Fruit fly (Drosophila melanogaster) whole organism, adult: ENCODE measurements around the gene CG13833.

Source experiments
- CG12768 ChIP-seq: fragments of 200-800 bp; sonication (Bioruptor generic); optimal IDR thresholded peaks from 2 replicates; lab custom pipeline; 2017; ENCODE audit warnings: missing biosample characterization, missing genetic modification characterization, mild to moderate bottlenecking, moderate library complexity, missing genetic modification reagents
- CG14711 ChIP-seq: fragments of 200-800 bp; sonication (Bioruptor generic); optimal IDR thresholded peaks from 2 replicates; lab custom pipeline; 2018; ENCODE audit warnings: missing biosample characterization, mild to moderate bottlenecking, missing genetic modification characterization, moderate library complexity
- CG1620 ChIP-seq: fragments of 200-800 bp; sonication (Bioruptor generic); optimal IDR thresholded peaks from 2 replicates; lab custom pipeline; 2016; ENCODE audit warnings: missing biosample characterization, missing genetic modification characterization
- CG33017 ChIP-seq: fragments of 200-800 bp; sonication (Bioruptor generic); optimal IDR thresholded peaks from 2 replicates; lab custom pipeline; 2018; ENCODE audit warnings: missing biosample characterization, mild to moderate bottlenecking, missing genetic modification characterization, moderate library complexity
- CG5204 ChIP-seq: fragments of 200-800 bp; sonication (Bioruptor generic); optimal IDR thresholded peaks from 2 replicates; lab custom pipeline; 2016; ENCODE audit warnings: missing biosample characterization, missing genetic modification characterization
- CG7045 ChIP-seq: fragments of 200-800 bp; sonication (Bioruptor generic); optimal IDR thresholded peaks from 2 replicates; lab custom pipeline; 2017; ENCODE audit warnings: missing biosample characterization, mild to moderate bottlenecking, missing genetic modification characterization
- CG7101 ChIP-seq: fragments of 200-800 bp; sonication (Bioruptor generic); optimal IDR thresholded peaks from 2 replicates; lab custom pipeline; 2018; ENCODE audit warnings: missing biosample characterization, mild to moderate bottlenecking, missing genetic modification characterization, moderate library complexity
- Clk ChIP-seq: fragments of 200-800 bp; sonication (Bioruptor generic); optimal IDR thresholded peaks from 2 replicates; lab custom pipeline; 2017; ENCODE audit warnings: missing biosample characterization, missing genetic modification characterization
- Crg-1 ChIP-seq: fragments of 200-800 bp; sonication (Bioruptor generic); optimal IDR thresholded peaks from 2 replicates; lab custom pipeline; 2016; ENCODE audit warnings: missing biosample characterization, missing genetic modification characterization
- Mnt ChIP-seq: fragments of 200-800 bp; sonication (Bioruptor generic); optimal IDR thresholded peaks from 2 replicates; lab custom pipeline; 2016; ENCODE audit warnings: missing biosample characterization, mild to moderate bottlenecking, missing genetic modification characterization
- bab1 ChIP-seq: fragments of 200-800 bp; sonication (Bioruptor generic); optimal IDR thresholded peaks from 3 replicates; lab custom pipeline; 2019; ENCODE audit warnings: missing biosample characterization, mild to moderate bottlenecking, missing genetic modification characterization, moderate library complexity
- cic ChIP-seq: fragments of 200-800 bp; sonication (Bioruptor generic); optimal IDR thresholded peaks from 2 replicates; lab custom pipeline; 2017; ENCODE audit warnings: missing biosample characterization, mild to moderate bottlenecking, missing genetic modification characterization, moderate library complexity
- cnc ChIP-seq, 2 experiments: fragments of >200 bp; optimal IDR thresholded peaks; 2 replicates each; lab custom pipeline; 2017
- kay ChIP-seq: fragments of 200-800 bp; sonication (Bioruptor generic); peaks from one replicate; lab custom pipeline; 2016; ENCODE audit warnings: missing biosample characterization, missing genetic modification characterization, borderline replicate concordance
- ovo ChIP-seq: fragments of 200-800 bp; sonication (Bioruptor generic); optimal IDR thresholded peaks from 2 replicates; lab custom pipeline; 2016; ENCODE audit warnings: missing biosample characterization, missing genetic modification characterization
- pad ChIP-seq: fragments of 200-800 bp; sonication (Bioruptor generic); optimal IDR thresholded peaks from 3 replicates; lab custom pipeline; 2017; ENCODE audit warnings: missing biosample characterization, missing genetic modification characterization, mild to moderate bottlenecking, moderate library complexity, missing genetic modification reagents
- tj ChIP-seq: fragments of 200-800 bp; sonication (Bioruptor generic); optimal IDR thresholded peaks from 3 replicates; lab custom pipeline; 2017; ENCODE audit warnings: missing biosample characterization, mild to moderate bottlenecking, missing genetic modification characterization, moderate library complexity
- toe ChIP-seq: fragments of 200-800 bp; sonication (Bioruptor generic); optimal IDR thresholded peaks from 2 replicates; lab custom pipeline; 2016; ENCODE audit warnings: missing biosample characterization, missing genetic modification characterization

CG13833 gene

dm6 chr3R:22997912-22998622, 37.3 kb downstream of the CG13833 start, which contains the start of gene Nha2:
TSS of gene Nha2 (minus strand) at chr3R:22998528.
- TF ChIP-seq CG5204 (GFP tag; lab: Kevin White, UChicago) (no peak), kay (GFP tag; lab: Kevin White, UChicago) (peak; percentile 51), CG14711 (tag; lab: Kevin White, UChicago) (no peak)

dm6 chr3R:22988995-22989394, 46.4 kb downstream of the CG13833 start, which contains the start of gene Or94b:
TSS of gene Or94b (plus strand) at chr3R:22989295.
- TF ChIP-seq ovo (GFP tag; lab: Kevin White, UChicago) (no peak), cic (GFP tag; lab: Kevin White, UChicago) (no peak), pad (GFP tag; lab: Kevin White, UChicago) (no peak), CG7101 (tag; lab: Kevin White, UChicago) (no peak), toe (no peak), tj (GFP tag; lab: Kevin White, UChicago) (no peak)

- TF ChIP-seq Mnt (GFP tag; lab: Kevin White, UChicago) = no peak
- TF ChIP-seq CG5204 (GFP tag; lab: Kevin White, UChicago) = no peak
- TF ChIP-seq tj (GFP tag; lab: Kevin White, UChicago) = no peak
- TF ChIP-seq CG1620 (GFP tag; lab: Kevin White, UChicago) = no peak
- TF ChIP-seq pad (GFP tag; lab: Kevin White, UChicago) = no peak
- TF ChIP-seq Clk (GFP tag; lab: Kevin White, UChicago) = no peak
- no peak for TF ChIP-seq Crg-1 (GFP tag; lab: Kevin White, UChicago)
- TF ChIP-seq CG12768 (GFP tag; lab: Kevin White, UChicago) = no peak
- no peak for TF ChIP-seq ovo (GFP tag; lab: Kevin White, UChicago)
- TF ChIP-seq CG7101 (tag; lab: Kevin White, UChicago) = no peak
- TF ChIP-seq CG7045 (GFP tag; lab: Kevin White, UChicago) = no peak
- no peak for TF ChIP-seq cic (GFP tag; lab: Kevin White, UChicago)
- no peak for TF ChIP-seq CG33017
- TF ChIP-seq bab1 = no peak
- no peak for TF ChIP-seq cnc (optimal IDR thresholded peaks at IDR 0.05; lab: Kevin White, UChicago)
- no peak for TF ChIP-seq kay (GFP tag; lab: Kevin White, UChicago)
Measured at dm6 chr3R:22986981-22987380, 48.4 kb downstream of the CG13833 start, which contains the start of gene Or94a. TSS of gene Or94a (plus strand) at chr3R:22987281.
